Worm (Caenorhabditis elegans): ENCODE results near the gene C04F6.9.

DNA sequence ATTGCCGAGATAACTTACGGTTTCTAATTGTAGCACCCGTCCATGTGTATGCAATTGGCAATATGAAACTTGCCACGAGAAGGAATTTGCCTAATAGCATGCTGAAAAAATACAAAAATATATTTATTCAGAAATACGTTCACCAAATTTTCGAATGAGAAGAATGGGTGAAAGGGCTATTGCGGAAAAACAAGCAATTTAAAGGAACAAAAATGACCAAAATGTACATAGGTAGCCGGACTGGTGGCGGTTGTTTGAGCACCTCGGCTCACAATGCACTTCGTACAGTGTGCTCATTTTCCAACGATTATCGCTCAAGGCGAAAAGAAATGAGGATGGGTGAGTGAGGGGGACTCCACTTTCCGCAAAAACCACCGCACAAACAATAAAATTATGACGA, 1.9 kb upstream of the C04F6.9 start, which contains the start of gene cht-1:
- TF ChIP-seq B0261.1 (tag; optimal IDR thresholded peaks at IDR 0.05) (no peak), Y53F4B.3 (GFP tag; IDR thresholded peaks at IDR 0.05) (no peak), lin-35 (GFP tag; optimal IDR thresholded peaks at IDR 0.05) (no peak), nhr-27 (tag; optimal IDR thresholded peaks at IDR 0.05) (no peak)

Data from whole organism, young adult.